Worm (Caenorhabditis elegans): ENCODE data around the gene ssu-2.

The ssu-2 gene

ce11 chrIV:14389070-14389469 lies 28.0 kb downstream of the ssu-2 start:
- TF ChIP-seq ceh-48 (tag; optimal IDR thresholded peaks at IDR 0.05) (no peak), ceh-22 (tag; optimal IDR thresholded peaks at IDR 0.05) (no peak), pag-3 (tag; optimal IDR thresholded peaks at IDR 0.05; ENCODE audit: borderline replicate concordance) (no peak), nhr-11 (tag; optimal IDR thresholded peaks at IDR 0.05) (no peak), Y22D7AL.16 (tag; optimal IDR thresholded peaks at IDR 0.05) (no peak), ref-2 (tag; optimal IDR thresholded peaks at IDR 0.05) (no peak), sox-4 (tag; optimal IDR thresholded peaks at IDR 0.05) (no peak), rnt-1 (tag; optimal IDR thresholded peaks at IDR 0.05) (no peak), gmeb-2 (tag; optimal IDR thresholded peaks at IDR 0.05) (no peak), madf-2 (tag; optimal IDR thresholded peaks at IDR 0.05) (no peak), ceh-19 (GFP tag; optimal IDR thresholded peaks at IDR 0.05) (no peak), dve-1 (tag; optimal IDR thresholded peaks at IDR 0.05) (no peak), hlh-6 (tag; optimal IDR thresholded peaks at IDR 0.05) (no peak), pqm-1 (tag; optimal IDR thresholded peaks at IDR 0.05) (no peak), sdc-2 (tag; optimal IDR thresholded peaks at IDR 0.05) (no peak), ceh-24 (tag; optimal IDR thresholded peaks at IDR 0.05) (no peak), C38D4.7 (GFP tag; optimal IDR thresholded peaks at IDR 0.05) (no peak), unc-3 (GFP tag; conservative IDR thresholded peaks at IDR 0.05) (no peak), unc-3 (tag; optimal IDR thresholded peaks at IDR 0.05) (no peak), elt-4 (tag; optimal IDR thresholded peaks at IDR 0.05) (no peak), K02D7.2 (tag; optimal IDR thresholded peaks at IDR 0.05) (no peak)

ce11 chrIV:14390023-14390614 lies 29.1 kb downstream of the ssu-2 start:
- TF ChIP-seq odd-2 (tag; optimal IDR thresholded peaks at IDR 0.05) (no peak), syd-9 (tag; optimal IDR thresholded peaks at IDR 0.05) (no peak), ceh-24 (tag; optimal IDR thresholded peaks at IDR 0.05) (no peak), unc-55 (GFP tag; optimal IDR thresholded peaks at IDR 0.05) (no peak), tbx-7 (tag; optimal IDR thresholded peaks at IDR 0.05) (no peak)

- TF ChIP-seq hlh-8 (tag; optimal IDR thresholded peaks at IDR 0.05) = no peak
- no peak for TF ChIP-seq ttx-3 (tag; optimal IDR thresholded peaks at IDR 0.05)
- TF ChIP-seq pros-1 (tag; optimal IDR thresholded peaks at IDR 0.05) = no peak
- no peak for TF ChIP-seq zip-5 (tag; optimal IDR thresholded peaks at IDR 0.05)
- TF ChIP-seq fax-1 (tag; optimal IDR thresholded peaks at IDR 0.05) = no peak
- no peak for TF ChIP-seq gmeb-2 (tag; optimal IDR thresholded peaks at IDR 0.05)
- no peak for TF ChIP-seq fkh-6 (tag; optimal IDR thresholded peaks at IDR 0.05)
- no peak for TF ChIP-seq ceh-6 (GFP tag; optimal IDR thresholded peaks at IDR 0.05)
- no peak for TF ChIP-seq tbx-2 (tag; optimal IDR thresholded peaks at IDR 0.05)
- no peak for TF ChIP-seq ceh-18 (tag; optimal IDR thresholded peaks at IDR 0.05)
- TF ChIP-seq C08G9.2 (tag; optimal IDR thresholded peaks at IDR 0.05) = no peak
- no peak for TF ChIP-seq dmd-4 (tag; optimal IDR thresholded peaks at IDR 0.05; ENCODE audit: borderline replicate concordance)
- no peak for TF ChIP-seq ceh-30 (tag; optimal IDR thresholded peaks at IDR 0.05)
- TF ChIP-seq pat-9 (tag; optimal IDR thresholded peaks at IDR 0.05) = no peak
- no peak for TF ChIP-seq hlh-30 (tag; optimal IDR thresholded peaks at IDR 0.05; ENCODE audit: insufficient read depth)
- no peak for TF ChIP-seq nhr-232 (tag; optimal IDR thresholded peaks at IDR 0.05)
These were observed 30.2 kb downstream of the ssu-2 start for ce11 chrIV:14391268-14391667.
